Fruit fly (Drosophila melanogaster) Kc167 (cell line): Measurements from ENCODE around the gene Twdlalpha.

Source experiments
- Myc ChIP-seq: fragments of >200 bp; optimal IDR thresholded peaks from 2 replicates; lab custom pipeline; 2017; ENCODE audit warnings: missing external identifiers
- Sin3A ChIP-seq: fragments of >200 bp; optimal IDR thresholded peaks from 2 replicates; lab custom pipeline; 2018; ENCODE audit warnings: missing external identifiers
- insv ChIP-seq: fragments of >200 bp; optimal IDR thresholded peaks from 3 replicates; lab custom pipeline; 2018; ENCODE audit warnings: missing external identifiers
- psq ChIP-seq: fragments of >200 bp; optimal IDR thresholded peaks from 2 replicates; lab custom pipeline; 2017; ENCODE audit warnings: missing external identifiers
- ttk ChIP-seq: sonication (Bioruptor generic); optimal IDR thresholded peaks from 2 replicates; lab custom pipeline; 2017; ENCODE audit warnings: missing external identifiers

DNA sequence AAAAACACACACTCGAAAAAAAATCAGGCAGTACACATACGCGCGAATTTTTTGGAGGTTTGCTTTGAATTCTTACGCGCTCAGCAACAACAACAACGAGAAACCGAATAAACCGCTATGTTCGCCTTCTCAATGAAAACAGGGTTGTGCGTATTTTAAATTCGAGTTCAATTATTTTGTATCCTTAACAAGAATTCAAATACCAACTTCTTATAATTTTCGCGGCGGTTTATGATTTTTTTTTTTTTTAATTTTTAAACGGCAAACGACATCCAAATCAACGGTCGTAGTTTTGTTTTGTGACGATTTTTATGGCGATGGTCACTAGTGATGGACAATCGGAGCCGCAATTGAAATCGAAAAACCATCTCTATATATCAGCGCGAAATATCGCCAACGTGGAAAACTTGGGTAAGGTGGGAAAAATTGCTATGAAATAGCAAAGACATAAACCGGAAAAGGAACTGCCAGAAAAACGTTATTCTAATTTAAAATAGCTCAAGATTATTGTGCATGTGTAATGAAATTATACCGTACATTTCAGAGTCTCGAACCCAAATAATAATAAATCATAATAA, 9.0 kb downstream of the Twdlalpha start, which contains the start of gene goe:
- TF ChIP-seq psq, result no peak
- TF ChIP-seq insv, result no peak
- TF ChIP-seq Sin3A, result no peak
- no peak for TF ChIP-seq ttk (lab: Kevin White, UChicago)
- no peak for TF ChIP-seq Myc (lab: Kevin White, UChicago)
